Worm (Caenorhabditis elegans) whole organism, early embryonic: ENCODE data around the gene E01G6.1.

Experiments
- hmg-4 ChIP-seq: fragments of 200-800 bp; sonication (Bioruptor generic); optimal IDR thresholded peaks from 2 replicates; lab custom pipeline; 2018; ENCODE audit warnings: mild to moderate bottlenecking, missing genetic modification characterization, missing compliant biosample characterization
- sea-1 ChIP-seq: fragments of 200-800 bp; sonication (Bioruptor generic); conservative IDR thresholded peaks from 2 replicates; pipeline ENCODE4 v1.3.6; 2022; ENCODE audit warnings: missing genetic modification characterization, missing compliant biosample characterization

ce11 chrX:12290539-12290938 lies 29.9 kb downstream of the E01G6.1 start, which contains the start of gene C04B4.4:
- TF ChIP-seq sea-1 (GFP tag; lab: Robert Waterston, UW) (no peak), hmg-4 (no peak)
